Worm (Caenorhabditis elegans) whole organism, L4/young adult: ENCODE results near the gene ZK616.3.

Experiments used
- W03F9.2 ChIP-seq: fragments of 150-350 bp; optimal IDR thresholded peaks from 2 replicates; lab custom pipeline; 2014; ENCODE audit warnings: missing biosample characterization, missing genetic modification characterization
- him-1 ChIP-seq: sonication (generic microtip); optimal IDR thresholded peaks from 2 replicates; lab custom pipeline; 2016; ENCODE audit warnings: missing genotype, missing genetic modification reagents, missing genetic modification characterization, missing compliant biosample characterization

DNA sequence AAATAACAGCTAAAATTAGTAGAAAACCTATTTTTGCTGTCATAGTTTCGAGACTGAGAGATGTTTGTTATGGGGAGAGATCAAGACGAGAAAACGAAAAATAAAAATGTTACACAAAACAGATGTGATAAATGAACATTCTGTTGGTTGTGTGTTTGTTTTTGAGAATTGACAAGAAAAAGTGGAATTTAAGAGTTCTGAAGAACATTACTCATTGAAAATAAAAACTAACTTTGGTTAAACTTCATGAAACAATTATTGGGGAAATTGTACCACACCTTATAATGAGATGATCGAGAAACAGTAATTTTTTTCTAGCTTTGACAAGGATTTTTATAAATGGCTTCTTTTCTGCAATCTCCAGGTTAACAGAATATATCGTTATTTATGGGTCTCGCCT is 43.5 kb upstream of the ZK616.3 start, which contains the start of gene Y4C6B.7:
- TF ChIP-seq W03F9.2 (no peak), him-1 (tag; lab: Kevin White, UChicago) (no peak)
